Worm (Caenorhabditis elegans): ENCODE results near the gene sir-2.1.

DNA sequence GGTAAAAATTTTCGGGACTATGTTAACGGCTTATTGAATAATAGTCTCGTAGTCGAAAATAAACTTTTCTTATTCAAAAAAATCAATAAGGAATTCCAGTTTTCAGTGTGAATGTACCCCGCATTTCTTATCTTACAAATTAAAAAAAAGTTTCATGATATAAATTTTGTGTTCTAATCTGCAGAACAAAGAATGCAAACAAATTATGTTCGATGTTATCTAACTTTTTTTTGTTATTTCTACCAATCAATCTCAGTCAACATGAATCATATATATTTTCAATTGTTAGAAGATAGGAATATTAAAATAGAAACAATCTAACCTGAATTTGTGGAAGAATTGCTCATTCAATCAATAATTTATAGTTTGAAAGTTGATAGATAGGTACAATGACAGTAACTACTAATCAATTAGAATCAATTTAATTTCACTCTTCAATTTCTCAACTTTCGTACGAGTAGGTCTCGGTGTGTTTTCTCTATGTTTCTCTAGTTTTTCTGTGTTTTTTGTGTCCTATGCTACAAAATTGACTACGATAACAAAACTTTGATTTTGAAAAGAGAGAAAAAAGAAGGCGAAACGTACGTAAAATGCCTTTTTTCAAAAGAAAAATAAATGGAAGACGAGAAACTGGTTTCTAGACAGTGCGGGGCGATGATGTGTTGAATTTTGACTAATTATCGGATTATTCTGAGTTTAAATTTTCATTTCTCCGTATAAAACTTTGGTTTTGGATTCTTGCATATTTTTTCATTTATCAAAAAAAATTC lies 16.0 kb downstream of the sir-2.1 start, which contains the start of the genes unc-43 and Y43C5B.3:
- TF ChIP-seq tra-4 (tag; optimal IDR thresholded peaks at IDR 0.05) = no peak
- TF ChIP-seq F13C5.2 (tag; optimal IDR thresholded peaks at IDR 0.05) = no peak
- no peak for TF ChIP-seq B0310.2 (tag; optimal IDR thresholded peaks at IDR 0.05)
- TF ChIP-seq aly-1 (tag; optimal IDR thresholded peaks at IDR 0.05) = no peak

All from whole organism, early embryonic.